Worm (Caenorhabditis elegans) whole organism, young adult: Measurements from ENCODE around the gene dsb-3.

Experiments
- B0336.3 ChIP-seq: fragments of 200-800 bp; sonication (Bioruptor generic); IDR thresholded peaks from 2 replicates; pipeline ENCODE4 v1.3.6; 2022; ENCODE audit warnings: missing genetic modification characterization, missing compliant biosample characterization
- C06A6.2 ChIP-seq: fragments of 200-800 bp; sonication (Bioruptor generic); conservative IDR thresholded peaks from 2 replicates; pipeline ENCODE4 v1.3.6; 2022; ENCODE audit warnings: missing genetic modification characterization, missing compliant biosample characterization
- F33H1.4 ChIP-seq: fragments of 200-800 bp; sonication (Bioruptor generic); IDR thresholded peaks from 2 replicates; pipeline ENCODE4 v1.3.6; 2022; ENCODE audit warnings: missing genetic modification reagents, missing genetic modification characterization, missing compliant biosample characterization
- F49E8.2 ChIP-seq: sonication (generic microtip); optimal IDR thresholded peaks from 3 replicates; lab custom pipeline; 2017; ENCODE audit warnings: missing genetic modification characterization, mild to moderate bottlenecking, missing compliant biosample characterization, antibody characterized with exemption, moderate library complexity; ENCODE audit not compliant: insufficient read depth
- T26A5.8 ChIP-seq: sonication (generic microtip); optimal IDR thresholded peaks from 2 replicates; lab custom pipeline; 2016; ENCODE audit warnings: missing genetic modification characterization, missing compliant biosample characterization
- Y53G8AR.9 ChIP-seq: fragments of 200-800 bp; sonication (Bioruptor generic); conservative IDR thresholded peaks from 2 replicates; pipeline ENCODE4 v1.3.6; 2022; ENCODE audit warnings: missing genetic modification reagents, missing genetic modification characterization, missing compliant biosample characterization
- Y67H2A.10 ChIP-seq: fragments of 200-800 bp; sonication (Bioruptor generic); conservative IDR thresholded peaks from 2 replicates; pipeline ENCODE4 v1.3.6; 2022; ENCODE audit warnings: missing genetic modification reagents, missing genetic modification characterization, missing compliant biosample characterization
- ama-1 ChIP-seq, 3 experiments: fragments of 150-350 bp in 1 of 3; sonication (generic microtip) in 2 of 3; optimal IDR thresholded peaks; 2 replicates each; lab custom pipeline; 2014 to 2018; ENCODE audit warnings: missing biosample characterization in 2 of 3, missing genetic modification characterization in 2 of 3, missing genetic modification reagents in 2 of 3
- aptf-3 ChIP-seq: fragments of 200-800 bp; sonication (Bioruptor generic); IDR thresholded peaks from 2 replicates; pipeline ENCODE4 v1.3.6; 2022; ENCODE audit warnings: missing genetic modification characterization, missing compliant biosample characterization
- athp-1 ChIP-seq: sonication (generic microtip); optimal IDR thresholded peaks from 2 replicates; lab custom pipeline; 2017; ENCODE audit warnings: mild to moderate bottlenecking, missing genetic modification characterization, missing compliant biosample characterization
- attf-6 ChIP-seq: fragments of 200-800 bp; sonication (Bioruptor generic); IDR thresholded peaks from 2 replicates; pipeline ENCODE4 v1.3.6; 2022; ENCODE audit warnings: missing genetic modification reagents, missing genetic modification characterization, missing compliant biosample characterization
- bed-1 ChIP-seq: fragments of 200-800 bp; sonication (Bioruptor generic); IDR thresholded peaks from 2 replicates; pipeline ENCODE4 v1.3.6; 2022; ENCODE audit warnings: missing genetic modification reagents, missing genetic modification characterization, missing compliant biosample characterization
- ceh-100 ChIP-seq: fragments of 200-800 bp; sonication (Bioruptor generic); IDR thresholded peaks from 2 replicates; pipeline ENCODE4 v1.3.6; 2022; ENCODE audit warnings: missing genetic modification reagents, missing genetic modification characterization, missing compliant biosample characterization
- ceh-79 ChIP-seq: sonication (generic microtip); optimal IDR thresholded peaks from 2 replicates; lab custom pipeline; 2017; ENCODE audit warnings: mild to moderate bottlenecking, missing genetic modification characterization, missing compliant biosample characterization
- dpff-1 ChIP-seq: sonication (generic microtip); optimal IDR thresholded peaks from 2 replicates; lab custom pipeline; 2017; ENCODE audit warnings: mild to moderate bottlenecking, missing genetic modification characterization, missing compliant biosample characterization
- egl-44 ChIP-seq: fragments of 200-800 bp; sonication (Bioruptor generic); IDR thresholded peaks from 2 replicates; pipeline ENCODE4 v1.3.6; 2022; ENCODE audit warnings: missing genetic modification reagents, missing genetic modification characterization, missing compliant biosample characterization
- egrh-3 ChIP-seq: fragments of 200-800 bp; sonication (Bioruptor generic); IDR thresholded peaks from 2 replicates; pipeline ENCODE4 v1.3.6; 2022; ENCODE audit warnings: missing genetic modification reagents, missing genetic modification characterization, missing compliant biosample characterization
- ekl-4 ChIP-seq: fragments of 200-800 bp; sonication (Bioruptor generic); IDR thresholded peaks from 2 replicates; pipeline ENCODE4 v1.3.6; 2022; ENCODE audit warnings: missing genetic modification reagents, missing genetic modification characterization, missing compliant biosample characterization
- fkh-3 ChIP-seq: sonication (generic microtip); optimal IDR thresholded peaks from 2 replicates; lab custom pipeline; 2016; ENCODE audit warnings: mild to moderate bottlenecking, missing genetic modification characterization, missing compliant biosample characterization
- gei-17 ChIP-seq: fragments of 200-800 bp; sonication (Bioruptor generic); optimal IDR thresholded peaks from 2 replicates; lab custom pipeline; 2018; ENCODE audit warnings: mild to moderate bottlenecking, missing genetic modification characterization, missing compliant biosample characterization
- let-607 ChIP-seq, 2 experiments: fragments of 200-800 bp in 1 of 2; sonication (Bioruptor generic) in 1 of 2; sonication (generic microtip) in 1 of 2; optimal IDR thresholded peaks; 2 replicates each; lab custom pipeline; 2016 to 2018; ENCODE audit warnings: mild to moderate bottlenecking in 2 of 2, missing compliant biosample characterization in 2 of 2, missing genetic modification characterization in 2 of 2, moderate library complexity in 2 of 2, missing genotype in 1 of 2
- lin-35 ChIP-seq, 3 experiments: fragments of 150-350 bp in 2 of 3; sonication (generic microtip) in 1 of 3; optimal IDR thresholded peaks; 2 replicates each; lab custom pipeline; 2014 to 2018; ENCODE audit warnings: missing biosample characterization in 3 of 3, missing genetic modification characterization in 3 of 3, missing genetic modification reagents in 3 of 3
- lin-40 ChIP-seq: sonication (generic microtip); optimal IDR thresholded peaks from 2 replicates; lab custom pipeline; 2016; ENCODE audit warnings: missing genetic modification characterization, mild to moderate bottlenecking, missing compliant biosample characterization, missing genotype, missing genetic modification reagents
- lin-54 ChIP-seq: fragments of 200-800 bp; sonication (Bioruptor generic); optimal IDR thresholded peaks from 2 replicates; lab custom pipeline; 2018; ENCODE audit warnings: mild to moderate bottlenecking, missing genetic modification characterization, missing compliant biosample characterization
- lir-1 ChIP-seq: fragments of 200-800 bp; sonication (Bioruptor generic); conservative IDR thresholded peaks from 2 replicates; pipeline ENCODE4 v1.3.6; 2022; ENCODE audit warnings: missing genetic modification reagents, missing genetic modification characterization, missing compliant biosample characterization
- lsy-27 ChIP-seq: sonication (generic microtip); optimal IDR thresholded peaks from 2 replicates; lab custom pipeline; 2017; ENCODE audit warnings: missing genetic modification characterization, mild to moderate bottlenecking, missing compliant biosample characterization, antibody characterized with exemption, missing genotype, borderline replicate concordance; ENCODE audit not compliant: insufficient read depth
- madf-10 ChIP-seq: sonication (generic microtip); optimal IDR thresholded peaks from 2 replicates; lab custom pipeline; 2016; ENCODE audit warnings: mild to moderate bottlenecking, missing genetic modification characterization, missing compliant biosample characterization
- madf-6 ChIP-seq: fragments of 200-800 bp; sonication (Bioruptor generic); IDR thresholded peaks from 2 replicates; pipeline ENCODE4 v1.3.6; 2022; ENCODE audit warnings: missing genetic modification reagents, missing genetic modification characterization, missing compliant biosample characterization
- mcd-1 ChIP-seq: fragments of 200-800 bp; sonication (Bioruptor generic); IDR thresholded peaks from 2 replicates; pipeline ENCODE4 v1.3.6; 2022; ENCODE audit warnings: missing genetic modification reagents, missing genetic modification characterization, missing compliant biosample characterization
- mel-28 ChIP-seq: sonication (generic microtip); optimal IDR thresholded peaks from 2 replicates; lab custom pipeline; 2016; ENCODE audit warnings: borderline replicate concordance, mild to moderate bottlenecking, missing genetic modification characterization, missing compliant biosample characterization
- mxl-1 ChIP-seq: sonication (generic microtip); optimal IDR thresholded peaks from 2 replicates; lab custom pipeline; 2016; ENCODE audit warnings: missing genetic modification characterization, missing compliant biosample characterization
- nfya-1 ChIP-seq: sonication (generic microtip); optimal IDR thresholded peaks from 2 replicates; lab custom pipeline; 2017; ENCODE audit warnings: antibody characterized with exemption, missing compliant biosample characterization, missing genetic modification characterization, borderline replicate concordance; ENCODE audit not compliant: insufficient read depth
- nhr-120 ChIP-seq: fragments of 200-800 bp; sonication (Bioruptor generic); IDR thresholded peaks from 2 replicates; pipeline ENCODE4 v1.3.6; 2022; ENCODE audit warnings: missing genetic modification characterization, missing compliant biosample characterization
- nhr-179 ChIP-seq: sonication (generic microtip); optimal IDR thresholded peaks from 2 replicates; lab custom pipeline; 2016; ENCODE audit warnings: mild to moderate bottlenecking, missing genetic modification characterization, missing compliant biosample characterization
- nhr-90 ChIP-seq: sonication (generic microtip); optimal IDR thresholded peaks from 2 replicates; lab custom pipeline; 2016; ENCODE audit warnings: missing genotype, mild to moderate bottlenecking, missing genetic modification characterization, missing compliant biosample characterization
- pbrm-1 ChIP-seq: fragments of 200-800 bp; sonication (Bioruptor generic); IDR thresholded peaks from 2 replicates; pipeline ENCODE4 v1.3.6; 2022; ENCODE audit warnings: missing genetic modification reagents, missing genetic modification characterization, missing compliant biosample characterization
- pha-4 ChIP-seq: fragments of 150-350 bp; sonication (generic microtip); optimal IDR thresholded peaks from 2 replicates; lab custom pipeline; 2014; ENCODE audit warnings: missing biosample characterization, missing genetic modification reagents, missing genetic modification characterization
- rec-8 ChIP-seq, 2 experiments: sonication (generic microtip); optimal IDR thresholded peaks; 2 replicates each; lab custom pipeline; 2016; ENCODE audit warnings: mild to moderate bottlenecking in 2 of 2, missing genetic modification characterization in 2 of 2, missing genetic modification reagents in 2 of 2, missing genotype in 2 of 2, missing biosample characterization in 1 of 2, missing compliant biosample characterization in 1 of 2, moderate library complexity in 1 of 2
- repo-1 ChIP-seq: sonication (generic microtip); optimal IDR thresholded peaks from 2 replicates; lab custom pipeline; 2017; ENCODE audit warnings: mild to moderate bottlenecking, missing genetic modification characterization, missing compliant biosample characterization
- sdz-38 ChIP-seq: sonication (generic microtip); optimal IDR thresholded peaks from 2 replicates; lab custom pipeline; 2016; ENCODE audit warnings: missing genotype, missing genetic modification characterization, missing compliant biosample characterization
- snpc-1.3 ChIP-seq: sonication (generic microtip); optimal IDR thresholded peaks from 2 replicates; lab custom pipeline; 2017; ENCODE audit warnings: missing genetic modification characterization, mild to moderate bottlenecking, missing compliant biosample characterization, antibody characterized with exemption, moderate library complexity, missing genotype, missing genetic modification reagents; ENCODE audit not compliant: insufficient read depth
- snpc-4 ChIP-seq, 5 experiments: fragments of 150-350 bp in 1 of 5; sonication (generic microtip) in 4 of 5; optimal IDR thresholded peaks; 2 replicates each; lab custom pipeline; 2014 to 2018; ENCODE audit warnings: missing genetic modification characterization in 5 of 5, missing biosample characterization in 3 of 5, antibody characterized with exemption in 2 of 5, mild to moderate bottlenecking in 2 of 5, missing compliant biosample characterization in 2 of 5, missing genotype in 2 of 5, moderate library complexity in 2 of 5, missing genetic modification reagents in 1 of 5
- somi-1 ChIP-seq: fragments of 200-800 bp; sonication (Bioruptor generic); optimal IDR thresholded peaks from 2 replicates; lab custom pipeline; 2018; ENCODE audit warnings: mild to moderate bottlenecking, missing genetic modification characterization, missing compliant biosample characterization
- tbx-9 ChIP-seq: sonication (generic microtip); optimal IDR thresholded peaks from 2 replicates; lab custom pipeline; 2016; ENCODE audit warnings: borderline replicate concordance, missing genetic modification characterization, inconsistent platforms, missing compliant biosample characterization
- xnd-1 ChIP-seq: sonication (generic microtip); optimal IDR thresholded peaks from 2 replicates; lab custom pipeline; 2016; ENCODE audit warnings: missing genotype, missing genetic modification reagents, missing genetic modification characterization, missing compliant biosample characterization
- zim-3 ChIP-seq: sonication (generic microtip); optimal IDR thresholded peaks from 2 replicates; lab custom pipeline; 2017; ENCODE audit warnings: mild to moderate bottlenecking, missing genetic modification characterization, moderate library complexity, missing compliant biosample characterization

dsb-3 gene

DNA sequence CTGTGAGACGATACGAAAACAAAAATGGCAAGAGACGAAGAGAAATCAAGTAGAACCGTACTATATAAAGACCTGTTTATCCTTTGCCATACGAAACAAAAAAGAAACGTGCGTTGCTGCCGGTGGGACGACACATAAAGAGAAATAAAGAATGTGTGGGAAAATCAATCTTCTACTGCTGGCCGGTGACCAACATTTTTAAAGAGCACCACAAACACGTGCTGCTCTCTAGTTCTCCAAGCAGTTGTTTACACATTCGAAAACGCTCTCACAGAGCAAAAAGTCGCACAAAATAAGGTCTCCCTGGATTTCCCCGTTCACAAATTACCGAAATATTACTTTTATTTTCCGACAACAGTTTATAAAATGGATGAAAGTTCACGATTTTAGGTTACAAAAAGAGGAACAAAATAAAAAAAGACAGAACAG is 30.1 kb upstream of the dsb-3 start, which contains the start of gene imp-3 (continued):
- TF ChIP-seq rec-8 (tag; optimal IDR thresholded peaks at IDR 0.05; lab: Kevin White, UChicago) = no peak
- TF ChIP-seq B0336.3 = peak; percentile 80
- peak; percentile 7 for TF ChIP-seq dpff-1 (tag; lab: Kevin White, UChicago)
- no peak for TF ChIP-seq mxl-1 (tag; lab: Kevin White, UChicago)
- TF ChIP-seq T26A5.8 (tag; lab: Kevin White, UChicago) = no peak
- TF ChIP-seq ceh-100 (GFP tag; lab: Robert Waterston, UW) = peak; percentile 60
- peak; percentile 81 for TF ChIP-seq F49E8.2 (tag; lab: Kevin White, UChicago)
- TF ChIP-seq gei-17 = peak; percentile 1
- peak; percentile 19 to 24 for TF ChIP-seq let-607 (tag; optimal IDR thresholded peaks at IDR 0.05; lab: Kevin White, UChicago)
- TF ChIP-seq aptf-3 (GFP tag; lab: Robert Waterston, UW) = peak; percentile 35; the same call in 1 of the 2 replicates
- peak; percentile 23 for TF ChIP-seq xnd-1 (tag; lab: Kevin White, UChicago)
- TF ChIP-seq lsy-27 = no peak
- no peak for TF ChIP-seq nhr-179
- peak; percentile 56 for TF ChIP-seq repo-1
- TF ChIP-seq Y67H2A.10 (GFP tag; lab: Robert Waterston, UW) = peak; percentile 33
- peak; percentile 66 for TF ChIP-seq zim-3 (tag; lab: Kevin White, UChicago)
- peak; percentile 49 for TF ChIP-seq ceh-79 (tag; lab: Kevin White, UChicago)
- TF ChIP-seq pha-4 = peak; percentile 71
- TF ChIP-seq attf-6 (GFP tag; lab: Robert Waterston, UW) = no peak; the same call in 1 of the 2 replicates
- peak; percentile 83 for TF ChIP-seq ekl-4 (GFP tag; lab: Robert Waterston, UW)
- 0 out of 2 replicates have a peak, but pooled peaks have one; percentile 22 for TF ChIP-seq lir-1 (GFP tag; lab: Robert Waterston, UW)
- TF ChIP-seq mcd-1 (GFP tag; lab: Robert Waterston, UW) = peak; percentile 73
- no peak for TF ChIP-seq snpc-4 (GFP tag; optimal IDR thresholded peaks at IDR 0.05; lab: Kevin White, UChicago)
- TF ChIP-seq snpc-4 (tag; optimal IDR thresholded peaks at IDR 0.05; lab: Kevin White, UChicago) = peak in 2 of 4 experiments; percentile 27 to 44
- peak; percentile 95 for TF ChIP-seq ama-1 (optimal IDR thresholded peaks at IDR 0.05; lab: Kevin White, UChicago)
- TF ChIP-seq ama-1 (GFP tag; optimal IDR thresholded peaks at IDR 0.05; lab: Kevin White, UChicago) = peak; percentile 51 to 81
- peak; percentile 64 for TF ChIP-seq tbx-9 (tag; lab: Kevin White, UChicago)
- peak; percentile 62 for TF ChIP-seq pbrm-1 (GFP tag; lab: Robert Waterston, UW)
- TF ChIP-seq madf-10 (tag; lab: Kevin White, UChicago) = peak; percentile 45
- TF ChIP-seq snpc-1.3 (tag; lab: Kevin White, UChicago) = peak; percentile 11
- TF ChIP-seq somi-1 (GFP tag; lab: Kevin White, UChicago) = no peak
- TF ChIP-seq mel-28 (tag; lab: Kevin White, UChicago) = no peak
- TF ChIP-seq bed-1 (GFP tag; lab: Robert Waterston, UW) = no peak
- no peak for TF ChIP-seq fkh-3 (tag; lab: Kevin White, UChicago)
- TF ChIP-seq lin-35 (GFP tag; optimal IDR thresholded peaks at IDR 0.05; lab: Kevin White, UChicago) = peak in 1 of 3 experiments; percentile 65
- TF ChIP-seq nhr-120 (GFP tag; lab: Robert Waterston, UW) = no peak
- peak; percentile 95 for TF ChIP-seq Y53G8AR.9 (GFP tag; lab: Robert Waterston, UW)
- peak; percentile 72 for TF ChIP-seq madf-6
- TF ChIP-seq egrh-3 (GFP tag; lab: Robert Waterston, UW) = no peak
- TF ChIP-seq nfya-1 (tag; lab: Kevin White, UChicago) = no peak
- TF ChIP-seq C06A6.2 (GFP tag; lab: Robert Waterston, UW) = no peak
- TF ChIP-seq F33H1.4 (GFP tag; lab: Robert Waterston, UW) = 0 out of 2 replicates have a peak, but pooled peaks have one; percentile 38
- TF ChIP-seq sdz-38 = no peak
- TF ChIP-seq lin-54 (GFP tag; lab: Kevin White, UChicago) = peak; percentile 43
- peak; percentile 88 for TF ChIP-seq athp-1 (tag; lab: Kevin White, UChicago)
- TF ChIP-seq egl-44 (GFP tag; lab: Robert Waterston, UW) = 0 out of 2 replicates have a peak, but pooled peaks have one; percentile 48
- no peak for TF ChIP-seq nhr-90 (tag; lab: Kevin White, UChicago)
- TF ChIP-seq lin-40 (tag; lab: Kevin White, UChicago) = peak; percentile 60
